Worm (Caenorhabditis elegans): ENCODE results near the gene set-13.

DNA sequence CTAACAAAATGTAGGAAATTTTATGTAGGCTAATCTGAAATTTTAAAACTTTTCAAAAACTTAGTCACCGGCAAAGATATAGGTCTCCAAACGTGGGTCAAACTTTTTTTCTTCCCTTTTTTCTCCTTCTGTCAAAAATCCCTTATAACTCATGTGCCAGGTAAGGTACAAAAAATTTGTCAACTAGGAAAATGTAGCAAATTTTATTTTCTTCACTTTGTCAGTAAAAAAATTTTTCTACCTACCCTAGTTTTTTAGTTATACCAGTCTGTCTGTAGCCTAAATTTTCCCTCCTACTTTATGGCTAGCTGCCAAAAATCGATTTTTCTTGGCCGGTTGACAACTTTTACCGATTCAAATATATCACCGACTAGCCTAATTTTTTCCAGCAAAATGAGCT lies at the start of gene set-13:
- TF ChIP-seq nhr-237 (tag; optimal IDR thresholded peaks at IDR 0.05) (no peak), pha-4 (tag; optimal IDR thresholded peaks at IDR 0.05) (no peak), hlh-1 (tag; optimal IDR thresholded peaks at IDR 0.05) (no peak), unc-39 (tag; optimal IDR thresholded peaks at IDR 0.05) (no peak), flh-1 (GFP tag; optimal IDR thresholded peaks at IDR 0.05) (no peak), lsy-2 (tag; optimal IDR thresholded peaks at IDR 0.05) (no peak), unc-62 (GFP tag; optimal IDR thresholded peaks at IDR 0.05) (no peak), zip-8 (tag; optimal IDR thresholded peaks at IDR 0.05) (no peak), ceh-43 (GFP tag; optimal IDR thresholded peaks at IDR 0.05) (no peak), snpc-4 (tag; optimal IDR thresholded peaks at IDR 0.05) (no peak)

Measured in whole organism, mixed stage, embryonic.